Fruit fly (Drosophila melanogaster): ENCODE data around the gene Osi11.

DNA sequence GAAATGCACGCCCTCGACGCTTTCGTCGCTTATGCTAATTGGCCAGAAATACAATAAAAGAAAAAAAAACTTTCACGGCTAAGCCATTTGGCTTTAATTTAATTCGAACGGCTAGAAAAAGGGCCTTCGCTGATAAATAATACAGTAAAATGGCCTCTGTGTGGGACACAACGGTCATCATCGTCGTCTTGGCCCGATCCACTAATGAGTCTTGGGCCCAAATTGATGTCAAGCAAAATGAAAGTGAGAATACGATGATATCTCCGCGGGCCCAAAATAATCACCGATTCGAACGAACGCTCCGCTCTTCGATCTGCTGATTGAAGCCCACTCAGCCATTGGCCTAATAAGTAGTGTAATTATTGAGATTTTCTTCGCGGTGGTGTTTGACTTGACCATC is 37.2 kb downstream of the Osi11 start:
- TF ChIP-seq Hr78 (GFP tag; optimal IDR thresholded peaks at IDR 0.05), result no peak
- no peak for TF ChIP-seq sage (GFP tag; optimal IDR thresholded peaks at IDR 0.05)
- no peak for TF ChIP-seq dsf (GFP tag; optimal IDR thresholded peaks at IDR 0.05; ENCODE audit: borderline replicate concordance)

Data from whole organism, wandering third instar larva.